Fruit fly (Drosophila melanogaster): Measurements from ENCODE around the gene CG18170.

- TF ChIP-seq CG8478 (optimal IDR thresholded peaks at IDR 0.05) (no peak), CTCF (optimal IDR thresholded peaks at IDR 0.05) (no peak)
Observed at dm6 chr3L:1628176-1628866, 25.6 kb downstream of the CG18170 start, which contains the start of gene CG13928.
